Fruit fly (Drosophila melanogaster): Measurements from ENCODE around the gene Sbat.
A peak's percentile ranks its signal among the peaks of the same experiment; 100 is the strongest.

Sbat gene

DNA sequence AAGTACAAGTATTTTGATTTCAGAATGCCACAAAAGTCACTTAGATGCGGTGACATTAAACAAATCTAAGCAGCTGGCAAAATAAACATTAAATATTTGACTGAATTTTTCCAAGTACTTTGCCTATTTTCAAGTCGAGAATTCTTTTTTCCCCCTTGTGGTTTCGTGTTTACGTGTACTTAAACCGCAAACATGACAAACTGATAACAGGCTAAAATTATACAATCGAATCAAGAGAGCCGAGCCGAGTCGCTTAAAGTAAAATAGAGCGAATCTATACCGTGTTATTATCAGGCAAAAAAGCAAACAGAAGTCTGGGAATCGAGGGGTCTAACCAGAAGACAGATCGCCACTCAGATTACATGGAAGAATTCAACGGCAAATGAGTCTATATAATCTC is 28.0 kb downstream of the Sbat start (continued):
- no peak for TF ChIP-seq danr (GFP tag; IDR thresholded peaks at IDR 0.05)
- no peak for TF ChIP-seq Oli (tag; optimal IDR thresholded peaks at IDR 0.05)
- peak in 1 of 2 experiments; percentile 96 for TF ChIP-seq Pdp1 (GFP tag; optimal IDR thresholded peaks at IDR 0.05)
- TF ChIP-seq ems (GFP tag; optimal IDR thresholded peaks at IDR 0.05): no peak
- no peak for TF ChIP-seq tup (GFP tag; optimal IDR thresholded peaks at IDR 0.05)
- TF ChIP-seq CG15073 (GFP tag; optimal IDR thresholded peaks at IDR 0.05): no peak
- TF ChIP-seq CG6654 (GFP tag; optimal IDR thresholded peaks at IDR 0.05): no peak
- TF ChIP-seq sisA (GFP tag; IDR thresholded peaks at IDR 0.05): no peak
- TF ChIP-seq grn (GFP tag; optimal IDR thresholded peaks at IDR 0.05): peak; percentile 66
- TF ChIP-seq CG2875 (GFP tag; optimal IDR thresholded peaks at IDR 0.05): no peak
- no peak for TF ChIP-seq CG4820 (GFP tag; optimal IDR thresholded peaks at IDR 0.05)
- TF ChIP-seq Meics (GFP tag; optimal IDR thresholded peaks at IDR 0.05): no peak
- TF ChIP-seq TFAM (GFP tag; optimal IDR thresholded peaks at IDR 0.05): no peak
- TF ChIP-seq mirr (GFP tag; optimal IDR thresholded peaks at IDR 0.05): peak; percentile 7
- no peak for TF ChIP-seq CG10147 (GFP tag; optimal IDR thresholded peaks at IDR 0.05)
- TF ChIP-seq zen (tag; optimal IDR thresholded peaks at IDR 0.05): no peak
- no peak for TF ChIP-seq CG5245 (GFP tag; optimal IDR thresholded peaks at IDR 0.05)
- no peak for TF ChIP-seq phol (tag; optimal IDR thresholded peaks at IDR 0.05)
- no peak for TF ChIP-seq dan (GFP tag; IDR thresholded peaks at IDR 0.05)
- TF ChIP-seq jing (GFP tag; optimal IDR thresholded peaks at IDR 0.05): no peak
- TF ChIP-seq CG8281 (tag; optimal IDR thresholded peaks at IDR 0.05): no peak
- no peak for TF ChIP-seq Stat92E (GFP tag; optimal IDR thresholded peaks at IDR 0.05)
- TF ChIP-seq chif (GFP tag; optimal IDR thresholded peaks at IDR 0.05): no peak
- TF ChIP-seq Ets97D (GFP tag; optimal IDR thresholded peaks at IDR 0.05): no peak
- no peak for TF ChIP-seq NFAT (GFP tag; IDR thresholded peaks at IDR 0.05)
- peak; percentile 42 for TF ChIP-seq CG6254 (GFP tag; optimal IDR thresholded peaks at IDR 0.05)
- peak; percentile 27 for TF ChIP-seq CG18262 (tag; optimal IDR thresholded peaks at IDR 0.05)
- TF ChIP-seq unc-4 (GFP tag; IDR thresholded peaks at IDR 0.05; ENCODE audit: partially characterized antibody): no peak
- TF ChIP-seq CG16813 (GFP tag; IDR thresholded peaks at IDR 0.05; ENCODE audit: partially characterized antibody): no peak
- TF ChIP-seq CG11696 (GFP tag; IDR thresholded peaks at IDR 0.05): no peak
- TF ChIP-seq Adf1 (GFP tag; IDR thresholded peaks at IDR 0.05): no peak
- peak; percentile 29 for TF ChIP-seq fd64A (GFP tag; optimal IDR thresholded peaks at IDR 0.05)
- no peak for TF ChIP-seq CG31441 (GFP tag; IDR thresholded peaks at IDR 0.05)
- no peak for TF ChIP-seq CG11723 (GFP tag; optimal IDR thresholded peaks at IDR 0.05)
- no peak for TF ChIP-seq lmd (GFP tag; IDR thresholded peaks at IDR 0.05)
- no peak for TF ChIP-seq CG13123 (GFP tag; optimal IDR thresholded peaks at IDR 0.05)
- TF ChIP-seq CG9797 (GFP tag; optimal IDR thresholded peaks at IDR 0.05): no peak
- no peak for TF ChIP-seq CG11398 (GFP tag; optimal IDR thresholded peaks at IDR 0.05)
- TF ChIP-seq Ssrp (tag; optimal IDR thresholded peaks at IDR 0.05): no peak
- no peak for TF ChIP-seq Dip3 (GFP tag; optimal IDR thresholded peaks at IDR 0.05)
- no peak for TF ChIP-seq GATAe (GFP tag; conservative IDR thresholded peaks at IDR 0.05)
- TF ChIP-seq btn (GFP tag; optimal IDR thresholded peaks at IDR 0.05): no peak
- TF ChIP-seq ac (GFP tag; optimal IDR thresholded peaks at IDR 0.05): peak; percentile 10
- TF ChIP-seq D (optimal IDR thresholded peaks at IDR 0.05): no peak
- TF ChIP-seq D (GFP tag; optimal IDR thresholded peaks at IDR 0.05): no peak
- no peak for TF ChIP-seq Fer2 (tag; optimal IDR thresholded peaks at IDR 0.05)
- TF ChIP-seq Hr3 (GFP tag; optimal IDR thresholded peaks at IDR 0.05): no peak
- TF ChIP-seq ase (GFP tag; IDR thresholded peaks at IDR 0.05): no peak
- TF ChIP-seq Dll (GFP tag; IDR thresholded peaks at IDR 0.05; ENCODE audit: partially characterized antibody): no peak
- no peak for TF ChIP-seq bbx (GFP tag; IDR thresholded peaks at IDR 0.05; ENCODE audit: partially characterized antibody)
- TF ChIP-seq CG18476 (GFP tag; optimal IDR thresholded peaks at IDR 0.05): no peak
- no peak for TF ChIP-seq CHES-1-like (GFP tag; optimal IDR thresholded peaks at IDR 0.05)
